Worm (Caenorhabditis elegans) whole organism, L2 larva: ENCODE measurements around the gene fbxa-179.

Source experiments
- C34F6.9 ChIP-seq: fragments of 150-350 bp; optimal IDR thresholded peaks from 2 replicates; lab custom pipeline; 2014; ENCODE audit warnings: missing biosample characterization, missing genetic modification characterization
- ZK546.5 ChIP-seq: sonication (generic microtip); optimal IDR thresholded peaks from 2 replicates; lab custom pipeline; 2017; ENCODE audit warnings: missing biosample characterization, missing genetic modification characterization
- aly-2 ChIP-seq: fragments of 150-350 bp; optimal IDR thresholded peaks from 2 replicates; lab custom pipeline; 2014; ENCODE audit warnings: missing biosample characterization, missing genetic modification characterization
- blmp-1 ChIP-seq: sonication (generic microtip); optimal IDR thresholded peaks from 2 replicates; lab custom pipeline; 2017; ENCODE audit warnings: missing genetic modification characterization, mild to moderate bottlenecking, missing compliant biosample characterization, antibody characterized with exemption, moderate library complexity; ENCODE audit not compliant: insufficient read depth
- dmd-4 ChIP-seq: sonication (generic microtip); optimal IDR thresholded peaks from 2 replicates; lab custom pipeline; 2017; ENCODE audit warnings: missing biosample characterization, missing genetic modification characterization
- elt-3 ChIP-seq: sonication (generic microtip); optimal IDR thresholded peaks from 2 replicates; lab custom pipeline; 2017; ENCODE audit warnings: missing biosample characterization, missing genetic modification characterization
- lsy-2 ChIP-seq, 2 experiments: fragments of 150-350 bp in 1 of 2; sonication (generic microtip) in 1 of 2; optimal IDR thresholded peaks; 2 replicates each; lab custom pipeline; 2014 to 2017; ENCODE audit warnings: missing biosample characterization in 2 of 2, missing genetic modification characterization in 2 of 2
- nhr-11 ChIP-seq: fragments of 150-350 bp; optimal IDR thresholded peaks from 2 replicates; lab custom pipeline; 2014; ENCODE audit warnings: missing biosample characterization, missing genetic modification characterization
- nhr-237 ChIP-seq: fragments of 150-350 bp; optimal IDR thresholded peaks from 2 replicates; lab custom pipeline; 2014; ENCODE audit warnings: missing biosample characterization, missing genetic modification characterization
- unc-39 ChIP-seq: fragments of 150-350 bp; optimal IDR thresholded peaks from 2 replicates; lab custom pipeline; 2014; ENCODE audit warnings: missing biosample characterization, missing genetic modification characterization
- unc-62 ChIP-seq: fragments of 150-350 bp; optimal IDR thresholded peaks from 2 replicates; lab custom pipeline; 2014; ENCODE audit warnings: missing biosample characterization, missing genetic modification reagents, missing genetic modification characterization

DNA sequence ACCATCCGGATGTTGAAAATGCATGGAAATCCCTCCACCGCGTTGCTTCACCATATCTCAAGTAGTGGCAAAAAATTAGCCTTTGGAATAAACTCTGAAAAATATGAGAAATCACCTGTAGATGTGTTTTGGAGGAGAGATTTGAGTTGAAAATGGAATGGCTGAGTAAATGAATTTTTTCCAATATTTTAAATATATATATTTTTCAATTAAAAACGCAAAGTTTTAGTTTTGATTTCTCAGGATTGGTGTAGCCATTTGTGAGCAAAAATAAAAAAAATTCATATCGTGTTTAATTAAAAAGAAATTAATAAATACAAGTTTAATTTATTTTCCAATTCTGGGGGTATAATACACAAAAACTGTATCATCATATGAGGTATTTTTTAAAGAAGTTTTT, 15.4 kb upstream of the fbxa-179 start, which contains the start of gene F23D12.1:
- TF ChIP-seq unc-62 (GFP tag; lab: Kevin White, UChicago), result no peak
- no peak for TF ChIP-seq ZK546.5 (tag; lab: Kevin White, UChicago)
- TF ChIP-seq lsy-2 (tag; optimal IDR thresholded peaks at IDR 0.05; lab: Kevin White, UChicago), result no peak
- no peak for TF ChIP-seq unc-39
- TF ChIP-seq dmd-4 (tag; lab: Kevin White, UChicago), result no peak
- TF ChIP-seq nhr-11 (tag; lab: Kevin White, UChicago), result no peak
- TF ChIP-seq C34F6.9, result no peak
- TF ChIP-seq aly-2, result no peak
- no peak for TF ChIP-seq blmp-1 (tag; lab: Kevin White, UChicago)
- TF ChIP-seq elt-3 (tag; lab: Kevin White, UChicago), result no peak
- no peak for TF ChIP-seq nhr-237
